Fruit fly (Drosophila melanogaster): Measurements from ENCODE around the gene CG13700.
A peak's percentile ranks its signal among the peaks of the same experiment; 100 is the strongest.

The CG13700 gene

DNA sequence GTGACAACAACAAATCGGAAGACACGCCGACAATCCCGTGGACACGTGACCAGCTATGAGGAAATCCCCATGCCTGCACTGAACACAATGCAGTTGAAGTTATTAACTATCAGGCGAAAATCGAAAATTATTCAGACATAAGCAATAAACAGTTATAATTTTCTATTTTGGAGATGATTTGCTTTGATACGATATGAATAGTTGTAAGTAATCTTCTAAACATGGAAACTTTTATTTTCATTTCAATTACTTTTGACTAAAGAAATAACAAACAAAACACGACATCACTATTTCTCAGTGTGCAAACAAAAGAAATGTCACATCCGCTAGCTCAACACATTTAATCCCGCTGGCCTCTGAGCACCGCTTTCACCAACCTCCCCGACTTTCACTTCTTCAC lies 28.0 kb upstream of the CG13700 start:
- no peak for TF ChIP-seq Hr96 (GFP tag; optimal IDR thresholded peaks at IDR 0.05)
- no peak for TF ChIP-seq ovo (GFP tag; optimal IDR thresholded peaks at IDR 0.05)
- TF ChIP-seq CG11617 (GFP tag; optimal IDR thresholded peaks at IDR 0.05) = no peak
- TF ChIP-seq tj (GFP tag; optimal IDR thresholded peaks at IDR 0.05) = no peak
- TF ChIP-seq Clk (GFP tag; optimal IDR thresholded peaks at IDR 0.05) = no peak
- no peak for TF ChIP-seq Crg-1 (GFP tag; optimal IDR thresholded peaks at IDR 0.05)
- no peak for TF ChIP-seq CG14711 (tag; optimal IDR thresholded peaks at IDR 0.05)
- TF ChIP-seq CG12768 (GFP tag; optimal IDR thresholded peaks at IDR 0.05) = no peak
- TF ChIP-seq bab1 (GFP tag; optimal IDR thresholded peaks at IDR 0.05) = no peak
- no peak for TF ChIP-seq cic (GFP tag; optimal IDR thresholded peaks at IDR 0.05)
- no peak for TF ChIP-seq CG1620 (GFP tag; optimal IDR thresholded peaks at IDR 0.05)
- no peak for TF ChIP-seq CG5204 (GFP tag; optimal IDR thresholded peaks at IDR 0.05)
- TF ChIP-seq CG33017 (tag; optimal IDR thresholded peaks at IDR 0.05) = no peak
- TF ChIP-seq CG7045 (GFP tag; optimal IDR thresholded peaks at IDR 0.05) = no peak

DNA sequence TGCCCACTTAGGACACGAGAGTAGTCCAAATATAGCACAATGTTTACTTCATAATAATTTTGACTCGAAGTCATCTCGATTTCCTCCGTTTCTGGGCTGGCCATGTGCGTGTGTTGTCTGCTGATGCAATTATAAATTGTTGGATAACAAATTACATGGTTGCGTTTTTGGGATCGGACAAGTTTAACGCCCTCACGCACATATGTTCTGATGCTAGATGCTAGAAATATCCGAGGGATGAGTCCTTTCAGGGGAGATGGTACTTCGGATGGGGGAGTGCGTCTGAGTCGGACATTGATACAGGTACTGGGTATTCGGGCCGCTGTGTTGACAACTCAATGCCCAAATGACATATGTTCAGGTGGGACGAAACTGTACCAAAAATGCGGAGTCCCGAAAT lies 15.0 kb upstream of the CG13700 start:
- TF ChIP-seq toe (GFP tag; optimal IDR thresholded peaks at IDR 0.05) = no peak
- TF ChIP-seq Crg-1 (GFP tag; optimal IDR thresholded peaks at IDR 0.05) = no peak
- no peak for TF ChIP-seq kay (GFP tag; ENCODE audit: borderline replicate concordance)
- TF ChIP-seq pad (GFP tag; optimal IDR thresholded peaks at IDR 0.05) = no peak

DNA sequence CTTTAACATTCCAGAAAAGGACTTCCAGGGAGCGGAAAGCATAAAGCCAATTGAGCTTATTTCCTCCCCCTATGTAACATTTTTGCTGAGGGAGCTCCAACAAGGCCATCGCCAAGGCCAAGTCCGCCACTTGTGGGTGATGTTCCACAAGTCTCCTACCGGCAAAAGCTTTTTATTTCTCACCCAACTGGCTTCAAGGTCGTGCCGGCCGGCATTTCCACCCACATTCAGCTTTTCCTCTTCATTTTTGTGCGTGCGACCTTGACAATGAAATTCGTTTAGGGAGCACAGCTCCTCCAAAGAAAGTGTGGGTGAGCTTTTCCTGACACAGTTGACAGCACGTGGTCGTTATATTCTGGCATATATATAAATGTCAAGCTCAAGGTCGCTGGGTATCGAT lies 4.7 kb upstream of the CG13700 start:
- no peak for TF ChIP-seq cnc (optimal IDR thresholded peaks at IDR 0.05)

DNA sequence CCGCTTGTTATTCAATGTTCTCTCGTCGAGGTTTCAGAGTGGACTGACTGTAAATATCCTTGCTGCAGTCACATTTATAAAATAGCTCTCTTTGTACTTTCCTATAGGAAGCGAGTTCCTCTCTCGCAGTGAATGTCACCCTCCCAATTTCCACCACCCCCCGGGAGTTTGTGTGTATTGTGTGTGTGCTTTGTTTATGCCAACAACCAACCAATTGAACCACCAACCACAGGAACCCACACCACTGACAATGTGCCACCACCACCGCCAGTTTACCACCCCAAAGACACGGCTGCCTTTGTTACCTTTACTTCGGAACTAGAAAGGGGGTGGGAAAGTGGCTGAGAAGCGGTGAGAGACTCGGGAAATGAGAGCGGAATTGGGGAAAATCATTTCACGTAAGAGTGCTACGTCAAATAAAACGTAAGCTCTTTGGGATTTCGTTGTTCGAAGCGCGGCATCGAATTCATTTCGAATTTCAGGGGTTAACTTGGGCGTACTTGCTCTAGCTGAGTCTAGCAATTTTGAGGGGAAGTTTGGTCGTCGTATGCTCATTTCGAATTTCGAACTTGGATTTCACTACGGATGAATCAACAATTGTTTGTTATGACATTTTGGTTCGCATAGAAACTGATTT lies 3.4 kb upstream of the CG13700 start, which contains the start of gene grim:
Gene grim, minus strand, starts transcription at position 51 of the 637 bp plus-strand sequence.
- TF ChIP-seq ovo (GFP tag; optimal IDR thresholded peaks at IDR 0.05) (no peak), pad (GFP tag; optimal IDR thresholded peaks at IDR 0.05) (peak; percentile 88)

DNA sequence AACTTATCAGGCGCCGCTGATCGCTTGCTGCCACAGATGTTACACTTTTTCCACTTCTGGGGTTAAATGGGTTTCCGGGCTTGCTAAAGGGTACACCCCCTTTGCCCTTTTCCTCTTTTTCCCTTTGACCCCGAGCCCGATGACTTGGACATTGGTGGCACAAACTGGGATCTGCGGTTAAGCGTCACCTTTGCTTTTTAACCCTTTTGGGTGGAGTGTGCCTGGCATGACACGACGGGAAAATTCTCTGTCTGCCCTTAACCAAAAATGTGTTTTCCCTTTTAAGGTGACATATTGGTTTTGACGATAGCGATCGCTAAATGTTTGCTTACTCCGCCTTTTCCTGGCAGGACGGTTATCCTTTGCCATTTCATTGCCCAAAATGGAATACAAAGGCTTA lies 961 bp upstream of the CG13700 start:
- no peak for TF ChIP-seq CG11617 (GFP tag; optimal IDR thresholded peaks at IDR 0.05)
- no peak for TF ChIP-seq pad (GFP tag; optimal IDR thresholded peaks at IDR 0.05)
- no peak for TF ChIP-seq bab1 (GFP tag; optimal IDR thresholded peaks at IDR 0.05)
- no peak for TF ChIP-seq CG1620 (GFP tag; optimal IDR thresholded peaks at IDR 0.05)
- TF ChIP-seq ovo (GFP tag; optimal IDR thresholded peaks at IDR 0.05) = no peak
- TF ChIP-seq cnc (optimal IDR thresholded peaks at IDR 0.05) = no peak
- no peak for TF ChIP-seq tj (GFP tag; optimal IDR thresholded peaks at IDR 0.05)
- no peak for TF ChIP-seq CG7101 (tag; optimal IDR thresholded peaks at IDR 0.05)
- TF ChIP-seq CG12768 (GFP tag; optimal IDR thresholded peaks at IDR 0.05) = no peak
- TF ChIP-seq cic (GFP tag; optimal IDR thresholded peaks at IDR 0.05) = no peak
- no peak for TF ChIP-seq CG5204 (GFP tag; optimal IDR thresholded peaks at IDR 0.05)
- TF ChIP-seq CG33017 (tag; optimal IDR thresholded peaks at IDR 0.05) = no peak

DNA sequence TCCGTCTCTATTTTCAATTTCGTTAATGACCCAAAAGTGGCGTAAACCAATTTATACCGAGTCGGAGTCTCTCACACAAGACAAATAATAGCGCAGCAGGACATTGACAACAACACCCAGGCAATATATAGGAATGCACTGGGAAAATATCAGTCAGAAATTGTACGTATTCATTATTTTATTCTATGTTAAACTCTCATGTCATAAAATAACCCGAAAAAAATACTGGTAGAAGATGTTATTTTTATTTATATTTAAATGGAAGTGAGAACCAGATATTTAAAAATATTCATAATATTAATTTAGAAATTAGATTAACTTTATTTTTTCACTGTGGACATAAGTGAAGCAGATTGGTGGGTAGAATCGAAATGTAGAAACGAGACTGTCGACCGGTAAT lies 3.7 kb downstream of the CG13700 start:
- no peak for TF ChIP-seq cic (GFP tag; optimal IDR thresholded peaks at IDR 0.05)
- no peak for TF ChIP-seq CG33017 (tag; optimal IDR thresholded peaks at IDR 0.05)
- no peak for TF ChIP-seq Mnt (GFP tag; optimal IDR thresholded peaks at IDR 0.05)
- TF ChIP-seq CG1620 (GFP tag; optimal IDR thresholded peaks at IDR 0.05) = no peak
- no peak for TF ChIP-seq kay (GFP tag; ENCODE audit: borderline replicate concordance)
- no peak for TF ChIP-seq toe (GFP tag; optimal IDR thresholded peaks at IDR 0.05)
- no peak for TF ChIP-seq CG11617 (GFP tag; optimal IDR thresholded peaks at IDR 0.05)
- no peak for TF ChIP-seq CG7045 (GFP tag; optimal IDR thresholded peaks at IDR 0.05)
- TF ChIP-seq bab1 (GFP tag; optimal IDR thresholded peaks at IDR 0.05) = no peak
- no peak for TF ChIP-seq tj (GFP tag; optimal IDR thresholded peaks at IDR 0.05)

DNA sequence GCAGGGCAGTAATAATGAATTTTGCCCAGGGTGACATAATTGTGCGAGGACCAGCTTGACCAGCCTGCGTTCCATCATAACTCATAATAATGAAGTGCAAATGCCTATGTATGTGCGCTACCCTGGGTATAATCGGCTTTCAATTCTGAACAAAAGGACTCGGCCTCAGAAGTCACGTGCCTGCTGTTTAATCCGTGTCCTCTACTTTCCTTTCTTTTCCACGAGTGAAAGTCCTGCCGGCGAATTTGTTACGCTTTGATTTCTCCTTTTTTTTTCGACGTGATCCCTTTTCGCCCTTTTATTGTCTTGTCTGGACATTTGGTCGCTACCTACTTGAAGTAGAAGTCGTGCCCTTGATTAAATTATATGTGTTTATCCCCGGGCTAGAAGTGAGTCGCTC lies 4.6 kb downstream of the CG13700 start:
- TF ChIP-seq kay (GFP tag; ENCODE audit: borderline replicate concordance) = no peak
- TF ChIP-seq CG12768 (GFP tag; optimal IDR thresholded peaks at IDR 0.05) = no peak
- no peak for TF ChIP-seq cnc (optimal IDR thresholded peaks at IDR 0.05)
- TF ChIP-seq CG11617 (GFP tag; optimal IDR thresholded peaks at IDR 0.05) = no peak
- no peak for TF ChIP-seq toe (GFP tag; optimal IDR thresholded peaks at IDR 0.05)
- no peak for TF ChIP-seq bab1 (GFP tag; optimal IDR thresholded peaks at IDR 0.05)
- no peak for TF ChIP-seq CG33017 (tag; optimal IDR thresholded peaks at IDR 0.05)
- no peak for TF ChIP-seq Hr96 (GFP tag; optimal IDR thresholded peaks at IDR 0.05)
- TF ChIP-seq CG14711 (tag; optimal IDR thresholded peaks at IDR 0.05) = no peak
- no peak for TF ChIP-seq cic (GFP tag; optimal IDR thresholded peaks at IDR 0.05)
- no peak for TF ChIP-seq pad (GFP tag; optimal IDR thresholded peaks at IDR 0.05)
- TF ChIP-seq CG5204 (GFP tag; optimal IDR thresholded peaks at IDR 0.05) = no peak
- no peak for TF ChIP-seq CG1620 (GFP tag; optimal IDR thresholded peaks at IDR 0.05)
- no peak for TF ChIP-seq tj (GFP tag; optimal IDR thresholded peaks at IDR 0.05)
- TF ChIP-seq ovo (GFP tag; optimal IDR thresholded peaks at IDR 0.05) = no peak
- TF ChIP-seq Clk (GFP tag; optimal IDR thresholded peaks at IDR 0.05) = no peak
- TF ChIP-seq CG7045 (GFP tag; optimal IDR thresholded peaks at IDR 0.05) = no peak
- no peak for TF ChIP-seq CG7101 (tag; optimal IDR thresholded peaks at IDR 0.05)

All from whole organism, adult.